Worm (Caenorhabditis elegans) whole organism, mixed stage, embryonic: ENCODE data around the gene ttr-8.

ENCODE experiments used
- M03D4.4 ChIP-seq: sonication (generic microtip); optimal IDR thresholded peaks from 2 replicates; lab custom pipeline; 2017; ENCODE audit warnings: mild to moderate bottlenecking, missing genetic modification characterization, missing compliant biosample characterization
- ceh-43 ChIP-seq: fragments of 200-800 bp; sonication (Bioruptor generic); optimal IDR thresholded peaks from 2 replicates; lab custom pipeline; 2018; ENCODE audit warnings: mild to moderate bottlenecking, missing genetic modification characterization, moderate library complexity, missing compliant biosample characterization
- ceh-83 ChIP-seq: fragments of 200-800 bp; sonication (Bioruptor generic); optimal IDR thresholded peaks from 2 replicates; lab custom pipeline; 2018; ENCODE audit warnings: mild to moderate bottlenecking, missing genetic modification characterization, missing compliant biosample characterization
- cnd-1 ChIP-seq: fragments of 200-800 bp; sonication (Bioruptor generic); optimal IDR thresholded peaks from 2 replicates; lab custom pipeline; 2018; ENCODE audit warnings: mild to moderate bottlenecking, missing genetic modification characterization, missing compliant biosample characterization
- drap-1 ChIP-seq: fragments of 200-800 bp; sonication (Bioruptor generic); optimal IDR thresholded peaks from 3 replicates; lab custom pipeline; 2018; ENCODE audit warnings: mild to moderate bottlenecking, missing genetic modification characterization, missing compliant biosample characterization
- elt-1 ChIP-seq: sonication (generic microtip); optimal IDR thresholded peaks from 2 replicates; lab custom pipeline; 2017; ENCODE audit warnings: missing genetic modification characterization, mild to moderate bottlenecking, missing compliant biosample characterization, antibody characterized with exemption, moderate library complexity, borderline replicate concordance; ENCODE audit not compliant: insufficient read depth
- flh-1 ChIP-seq: fragments of 200-800 bp; sonication (Bioruptor generic); optimal IDR thresholded peaks from 2 replicates; lab custom pipeline; 2018; ENCODE audit warnings: mild to moderate bottlenecking, missing genetic modification characterization, moderate library complexity, missing compliant biosample characterization
- hlh-1 ChIP-seq: fragments of 150-350 bp; optimal IDR thresholded peaks from 2 replicates; lab custom pipeline; 2014; ENCODE audit warnings: missing biosample characterization, missing genetic modification reagents, missing genetic modification characterization
- lin-13 ChIP-seq: fragments of 150-350 bp; optimal IDR thresholded peaks from 2 replicates; lab custom pipeline; 2014; ENCODE audit warnings: missing biosample characterization, missing genetic modification characterization
- lin-32 ChIP-seq: fragments of 200-800 bp; sonication (Bioruptor generic); optimal IDR thresholded peaks from 2 replicates; lab custom pipeline; 2018; ENCODE audit warnings: mild to moderate bottlenecking, missing genetic modification characterization, missing compliant biosample characterization
- lsy-2 ChIP-seq: fragments of 150-350 bp; optimal IDR thresholded peaks from 2 replicates; lab custom pipeline; 2014; ENCODE audit warnings: missing biosample characterization, missing genetic modification characterization
- mab-5 ChIP-seq: fragments of 150-350 bp; optimal IDR thresholded peaks from 2 replicates; lab custom pipeline; 2014; ENCODE audit warnings: missing biosample characterization, missing genetic modification characterization
- mep-1 ChIP-seq: fragments of 150-350 bp; optimal IDR thresholded peaks from 2 replicates; lab custom pipeline; 2017; ENCODE audit warnings: missing biosample characterization, missing genetic modification reagents, missing genetic modification characterization, inconsistent platforms
- mls-2 ChIP-seq: sonication (generic microtip); optimal IDR thresholded peaks from 2 replicates; lab custom pipeline; 2016; ENCODE audit warnings: mild to moderate bottlenecking, missing genetic modification characterization, moderate library complexity, missing compliant biosample characterization
- nhr-12 ChIP-seq: fragments of 150-350 bp; optimal IDR thresholded peaks from 2 replicates; lab custom pipeline; 2014; ENCODE audit warnings: missing biosample characterization, missing genetic modification characterization
- nhr-28 ChIP-seq: fragments of 150-350 bp; optimal IDR thresholded peaks from 2 replicates; lab custom pipeline; 2014; ENCODE audit warnings: missing biosample characterization, missing genetic modification characterization
- pha-4 ChIP-seq: fragments of 150-350 bp; optimal IDR thresholded peaks from 2 replicates; lab custom pipeline; 2018; ENCODE audit warnings: missing biosample characterization, missing genetic modification reagents, missing genetic modification characterization
- sem-2 ChIP-seq: fragments of 200-800 bp; sonication (Bioruptor generic); optimal IDR thresholded peaks from 2 replicates; lab custom pipeline; 2018; ENCODE audit warnings: mild to moderate bottlenecking, missing genetic modification characterization, missing compliant biosample characterization
- snpc-4 ChIP-seq: fragments of 150-350 bp; optimal IDR thresholded peaks from 2 replicates; lab custom pipeline; 2014; ENCODE audit warnings: missing biosample characterization, missing genetic modification characterization
- sptf-1 ChIP-seq: sonication (generic microtip); optimal IDR thresholded peaks from 2 replicates; lab custom pipeline; 2017; ENCODE audit warnings: mild to moderate bottlenecking, missing genetic modification characterization, moderate library complexity, missing compliant biosample characterization
- unc-120 ChIP-seq: sonication (generic microtip); optimal IDR thresholded peaks from 2 replicates; lab custom pipeline; 2017; ENCODE audit warnings: missing genetic modification characterization, missing compliant biosample characterization; ENCODE audit not compliant: poor library complexity, severe bottlenecking
- unc-39 ChIP-seq: fragments of 150-350 bp; optimal IDR thresholded peaks from 2 replicates; lab custom pipeline; 2014; ENCODE audit warnings: missing biosample characterization, missing genetic modification characterization
- zip-8 ChIP-seq: fragments of 150-350 bp; optimal IDR thresholded peaks from 2 replicates; lab custom pipeline; 2014; ENCODE audit warnings: missing biosample characterization, missing genetic modification characterization
- ztf-11 ChIP-seq: fragments of 150-350 bp; optimal IDR thresholded peaks from 2 replicates; lab custom pipeline; 2014; ENCODE audit warnings: missing biosample characterization, missing genetic modification characterization

Gene ttr-8

DNA sequence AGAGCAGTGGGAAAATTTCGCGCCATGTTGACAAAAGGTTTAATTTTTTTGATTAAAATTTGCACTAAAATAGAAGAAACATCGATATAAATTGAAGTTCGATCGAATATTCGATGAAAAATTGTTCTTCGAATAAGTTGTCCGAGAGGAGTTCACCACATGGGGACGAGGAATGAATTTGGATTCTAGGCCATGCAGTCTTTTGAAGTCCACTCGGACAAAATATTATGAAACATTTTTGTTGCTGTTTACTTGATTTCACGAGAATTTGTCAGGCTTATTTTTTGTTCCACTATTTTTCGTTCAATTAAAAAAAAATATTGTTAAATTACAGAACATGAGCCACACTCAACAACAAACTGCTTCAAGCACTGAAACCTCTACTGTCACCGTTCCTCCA is 44.5 kb downstream of the ttr-8 start, which contains the start of the genes cux-7 and C07H6.2:
Gene cux-7, minus strand, starts transcription at position 174 of the 400 bp plus-strand sequence.
Gene C07H6.2, plus strand, starts transcription at position 338 of the 400 bp plus-strand sequence.
- TF ChIP-seq drap-1 (GFP tag; lab: Kevin White, UChicago) (peak; percentile 74), zip-8 (tag; lab: Kevin White, UChicago) (no peak), nhr-12 (tag; lab: Kevin White, UChicago) (no peak), sptf-1 (tag; lab: Kevin White, UChicago) (peak; percentile 70), hlh-1 (tag; lab: Kevin White, UChicago) (no peak), mab-5 (tag; lab: Kevin White, UChicago) (no peak), ceh-83 (GFP tag; lab: Kevin White, UChicago) (peak; percentile 18), nhr-28 (tag; lab: Kevin White, UChicago) (no peak), mep-1 (tag; lab: Kevin White, UChicago) (no peak), M03D4.4 (tag; lab: Kevin White, UChicago) (peak; percentile 29), sem-2 (peak; percentile 33), ceh-43 (no peak), unc-39 (tag; lab: Kevin White, UChicago) (no peak), ztf-11 (tag; lab: Kevin White, UChicago) (no peak), lin-13 (tag; lab: Kevin White, UChicago) (peak; percentile 59), elt-1 (tag; lab: Kevin White, UChicago) (no peak), pha-4 (tag; lab: Kevin White, UChicago) (peak; percentile 38), lin-32 (GFP tag; lab: Kevin White, UChicago) (peak; percentile 51), unc-120 (tag; lab: Kevin White, UChicago) (peak; percentile 17), flh-1 (GFP tag; lab: Kevin White, UChicago) (no peak), mls-2 (peak; percentile 47), cnd-1 (tag; lab: Kevin White, UChicago) (peak; percentile 65)
- TF ChIP-seq, all 35 proteins: peak for 11

- TF ChIP-seq mep-1 (tag; lab: Kevin White, UChicago) (no peak), elt-1 (tag; lab: Kevin White, UChicago) (no peak), snpc-4 (tag; lab: Kevin White, UChicago) (no peak), lsy-2 (tag; lab: Kevin White, UChicago) (no peak), nhr-28 (tag; lab: Kevin White, UChicago) (no peak), nhr-12 (tag; lab: Kevin White, UChicago) (no peak)
Observed at ce11 chrIII:7518424-7518823, 46.7 kb downstream of the ttr-8 start, which contains the start of gene clk-2. clk-2 (minus strand) TSS chrIII:7518524.
